Fruit fly (Drosophila melanogaster): ENCODE data around the gene CG9541.

DNA sequence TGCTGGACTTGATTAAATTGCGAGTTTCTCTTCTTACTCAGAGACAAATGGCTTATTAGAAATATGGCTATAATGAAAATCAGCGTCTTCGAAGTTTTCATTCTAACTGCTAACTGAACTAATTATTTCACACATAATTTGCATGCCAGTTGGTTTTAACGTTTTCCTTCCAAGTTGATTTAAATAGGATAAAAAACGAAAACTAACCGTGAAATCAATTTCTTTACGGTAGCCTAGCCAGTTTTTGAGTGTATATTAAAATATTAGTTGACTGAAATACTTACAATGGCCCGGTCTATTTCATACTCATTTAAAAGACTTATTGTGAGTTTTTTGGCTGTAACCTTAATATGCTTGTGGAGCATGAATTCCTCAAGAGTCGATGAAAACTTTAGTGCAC lies 13.0 kb downstream of the CG9541 start, which contains the start of the genes CG9525 and CG32985:
- TF ChIP-seq CG10543 (GFP tag; optimal IDR thresholded peaks at IDR 0.05) = no peak
- TF ChIP-seq tup (GFP tag; optimal IDR thresholded peaks at IDR 0.05) = no peak
- TF ChIP-seq CG9876 (GFP tag; optimal IDR thresholded peaks at IDR 0.05) = no peak
- TF ChIP-seq nau (GFP tag; optimal IDR thresholded peaks at IDR 0.05) = no peak
- no peak for TF ChIP-seq Dfd (GFP tag; optimal IDR thresholded peaks at IDR 0.05)
- no peak for TF ChIP-seq CG10321 (GFP tag; IDR thresholded peaks at IDR 0.05)
- TF ChIP-seq CG34376 (GFP tag; optimal IDR thresholded peaks at IDR 0.05) = no peak
- TF ChIP-seq CG31441 (GFP tag; IDR thresholded peaks at IDR 0.05) = no peak
- TF ChIP-seq nmo (GFP tag; optimal IDR thresholded peaks at IDR 0.05) = no peak
- TF ChIP-seq CG1792 (GFP tag; optimal IDR thresholded peaks at IDR 0.05) = no peak
- no peak for TF ChIP-seq Atf-2 (GFP tag; optimal IDR thresholded peaks at IDR 0.05)
- TF ChIP-seq CG16815 (GFP tag; optimal IDR thresholded peaks at IDR 0.05) = no peak

Measured in whole organism, embryonic.